Worm (Caenorhabditis elegans) whole organism, L3 larva: ENCODE results near the gene F43B10.1.

Experiments
- R02D3.7 ChIP-seq: fragments of 150-350 bp; optimal IDR thresholded peaks from 2 replicates; lab custom pipeline; 2014; ENCODE audit warnings: missing biosample characterization, missing genetic modification characterization
- ZK546.5 ChIP-seq: sonication (generic microtip); optimal IDR thresholded peaks from 2 replicates; lab custom pipeline; 2017; ENCODE audit warnings: missing biosample characterization, missing genetic modification characterization
- ama-1 ChIP-seq: fragments of 150-350 bp; optimal IDR thresholded peaks from 2 replicates; lab custom pipeline; 2018
- ceh-16 ChIP-seq: sonication (generic microtip); optimal IDR thresholded peaks from 2 replicates; lab custom pipeline; 2017; ENCODE audit warnings: missing biosample characterization, missing genetic modification characterization
- ceh-28 ChIP-seq: fragments of 150-350 bp; optimal IDR thresholded peaks from 2 replicates; lab custom pipeline; 2014; ENCODE audit warnings: missing biosample characterization, missing genetic modification reagents, missing genetic modification characterization
- ceh-82 ChIP-seq: fragments of 150-350 bp; optimal IDR thresholded peaks from 2 replicates; lab custom pipeline; 2014; ENCODE audit warnings: missing biosample characterization, missing genetic modification characterization
- ceh-9 ChIP-seq: sonication (generic microtip); optimal IDR thresholded peaks from 2 replicates; lab custom pipeline; 2018; ENCODE audit warnings: missing biosample characterization, missing genetic modification characterization
- daf-12 ChIP-seq: fragments of 150-350 bp; optimal IDR thresholded peaks from 2 replicates; lab custom pipeline; 2014; ENCODE audit warnings: missing biosample characterization, missing genetic modification reagents, missing genetic modification characterization
- egl-5 ChIP-seq: fragments of 150-350 bp; optimal IDR thresholded peaks from 2 replicates; lab custom pipeline; 2017; ENCODE audit warnings: missing biosample characterization, missing genetic modification reagents, missing genetic modification characterization, inconsistent platforms
- elt-1 ChIP-seq: fragments of 150-350 bp; optimal IDR thresholded peaks from 2 replicates; lab custom pipeline; 2014; ENCODE audit warnings: missing biosample characterization, missing genetic modification characterization
- elt-2 ChIP-seq: sonication (generic microtip); optimal IDR thresholded peaks from 2 replicates; lab custom pipeline; 2016; ENCODE audit warnings: missing genetic modification reagents, mild to moderate bottlenecking, missing genetic modification characterization, missing compliant biosample characterization
- elt-3 ChIP-seq, 3 experiments: fragments of 150-350 bp in 1 of 3; sonication (generic microtip) in 2 of 3; optimal IDR thresholded peaks; 2 replicates in 2 of 3; 4 replicates in 1 of 3; lab custom pipeline; 2014 to 2017; ENCODE audit warnings: missing biosample characterization in 3 of 3, missing genetic modification characterization in 3 of 3
- fkh-10 ChIP-seq: sonication (generic microtip); optimal IDR thresholded peaks from 2 replicates; lab custom pipeline; 2017; ENCODE audit warnings: missing biosample characterization, missing genetic modification reagents, missing genetic modification characterization
- fos-1 ChIP-seq: fragments of 150-350 bp; optimal IDR thresholded peaks from 2 replicates; lab custom pipeline; 2014; ENCODE audit warnings: missing biosample characterization, missing genetic modification characterization
- hmg-11 ChIP-seq: sonication (generic microtip); optimal IDR thresholded peaks from 2 replicates; lab custom pipeline; 2016; ENCODE audit warnings: missing genetic modification characterization, missing compliant biosample characterization
- jun-1 ChIP-seq: fragments of 150-350 bp; optimal IDR thresholded peaks from 2 replicates; lab custom pipeline; 2014; ENCODE audit warnings: missing biosample characterization, missing genetic modification reagents, missing genetic modification characterization
- lin-15B ChIP-seq: fragments of 150-350 bp; optimal IDR thresholded peaks from 2 replicates; lab custom pipeline; 2014; ENCODE audit warnings: missing biosample characterization, missing genetic modification characterization
- lin-39 ChIP-seq: fragments of 150-350 bp; optimal IDR thresholded peaks from 2 replicates; lab custom pipeline; 2018; ENCODE audit warnings: missing biosample characterization, missing genetic modification reagents, missing genetic modification characterization
- lsy-12 ChIP-seq: sonication (generic microtip); optimal IDR thresholded peaks from 2 replicates; lab custom pipeline; 2016; ENCODE audit warnings: mild to moderate bottlenecking, missing genetic modification characterization, missing compliant biosample characterization
- mml-1 ChIP-seq: fragments of 150-350 bp; sonication (generic microtip); optimal IDR thresholded peaks from 3 replicates; lab custom pipeline; 2014; ENCODE audit warnings: missing biosample characterization, missing genetic modification characterization
- nfya-1 ChIP-seq: sonication (generic microtip); optimal IDR thresholded peaks from 2 replicates; lab custom pipeline; 2017; ENCODE audit warnings: missing genetic modification characterization, mild to moderate bottlenecking, missing compliant biosample characterization, antibody characterized with exemption, moderate library complexity; ENCODE audit not compliant: insufficient read depth
- nhr-12 ChIP-seq: fragments of 150-350 bp; optimal IDR thresholded peaks from 2 replicates; lab custom pipeline; 2014; ENCODE audit warnings: missing biosample characterization, missing genetic modification characterization
- nhr-23 ChIP-seq: fragments of 150-350 bp; optimal IDR thresholded peaks from 2 replicates; lab custom pipeline; 2014; ENCODE audit warnings: missing biosample characterization, missing genetic modification reagents, missing genetic modification characterization
- nhr-237 ChIP-seq: fragments of 150-350 bp; optimal IDR thresholded peaks from 2 replicates; lab custom pipeline; 2014; ENCODE audit warnings: missing biosample characterization, missing genetic modification characterization
- nhr-28 ChIP-seq: fragments of 150-350 bp; optimal IDR thresholded peaks from 2 replicates; lab custom pipeline; 2014; ENCODE audit warnings: missing biosample characterization, missing genetic modification characterization
- nhr-43 ChIP-seq: sonication (generic microtip); optimal IDR thresholded peaks from 2 replicates; lab custom pipeline; 2016; ENCODE audit warnings: mild to moderate bottlenecking, missing genetic modification characterization, missing compliant biosample characterization; ENCODE audit not compliant: poor library complexity, severe bottlenecking
- nhr-67 ChIP-seq: fragments of 150-350 bp; optimal IDR thresholded peaks from 2 replicates; lab custom pipeline; 2014; ENCODE audit warnings: missing biosample characterization, missing genetic modification characterization
- nhr-76 ChIP-seq: fragments of 150-350 bp; sonication (generic microtip); optimal IDR thresholded peaks from 5 replicates; lab custom pipeline; 2014; ENCODE audit warnings: missing biosample characterization, missing genetic modification characterization
- nhr-77 ChIP-seq: fragments of 150-350 bp; optimal IDR thresholded peaks from 2 replicates; lab custom pipeline; 2014; ENCODE audit warnings: missing biosample characterization, missing genetic modification characterization
- pha-4 ChIP-seq: fragments of 150-350 bp; optimal IDR thresholded peaks from 2 replicates; lab custom pipeline; 2014; ENCODE audit warnings: missing biosample characterization, missing genetic modification reagents, missing genetic modification characterization
- pqm-1 ChIP-seq: fragments of 150-350 bp; optimal IDR thresholded peaks from 2 replicates; lab custom pipeline; 2017; ENCODE audit warnings: missing biosample characterization, missing genetic modification characterization, inconsistent platforms
- snpc-4 ChIP-seq: fragments of 150-350 bp; optimal IDR thresholded peaks from 2 replicates; lab custom pipeline; 2014; ENCODE audit warnings: missing biosample characterization, missing genetic modification characterization
- tbx-2 ChIP-seq: sonication (generic microtip); optimal IDR thresholded peaks from 2 replicates; lab custom pipeline; 2016; ENCODE audit warnings: mild to moderate bottlenecking, missing genetic modification characterization, missing compliant biosample characterization
- unc-39 ChIP-seq: sonication (generic microtip); optimal IDR thresholded peaks from 4 replicates; lab custom pipeline; 2017; ENCODE audit warnings: missing biosample characterization, missing genetic modification characterization
- unc-62 ChIP-seq: fragments of 150-350 bp; sonication (generic microtip); optimal IDR thresholded peaks from 4 replicates; lab custom pipeline; 2014; ENCODE audit warnings: missing biosample characterization, missing genetic modification reagents, missing genetic modification characterization
- zag-1 ChIP-seq: fragments of 150-350 bp; optimal IDR thresholded peaks from 2 replicates; lab custom pipeline; 2014; ENCODE audit warnings: missing biosample characterization, missing genetic modification characterization
- ztf-11 ChIP-seq: fragments of 150-350 bp; optimal IDR thresholded peaks from 2 replicates; lab custom pipeline; 2014; ENCODE audit warnings: missing biosample characterization, missing genetic modification characterization
- ztf-4 ChIP-seq: fragments of 150-350 bp; optimal IDR thresholded peaks from 2 replicates; lab custom pipeline; 2014; ENCODE audit warnings: missing biosample characterization, missing genetic modification characterization

The F43B10.1 gene

ce11 chrX:16662723-16663122 is at the start of gene F43B10.1:
TSS of gene F43B10.1 (minus strand) at chrX:16662823.
- TF ChIP-seq jun-1 (tag; lab: Kevin White, UChicago) (no peak), nhr-23 (no peak), nhr-12 (tag; lab: Kevin White, UChicago) (no peak), tbx-2 (tag; lab: Kevin White, UChicago) (no peak), ceh-82 (tag; lab: Kevin White, UChicago) (no peak), ztf-4 (tag; lab: Kevin White, UChicago) (no peak), pqm-1 (tag; lab: Kevin White, UChicago) (no peak), zag-1 (tag; lab: Kevin White, UChicago) (no peak), ZK546.5 (tag; lab: Kevin White, UChicago) (no peak), nhr-237 (tag; lab: Kevin White, UChicago) (no peak), nhr-77 (tag; lab: Kevin White, UChicago) (no peak), fos-1 (no peak), unc-39 (no peak)

ce11 chrX:16711381-16711780 is 48.8 kb upstream of the F43B10.1 start, which contains the start of gene lgc-53:
TSS of gene lgc-53 (plus strand) at chrX:16711681.
- TF ChIP-seq ztf-11 (tag; lab: Kevin White, UChicago): no peak
- no peak for TF ChIP-seq pha-4 (tag; lab: Kevin White, UChicago)
- no peak for TF ChIP-seq ceh-9 (tag; lab: Kevin White, UChicago)
- no peak for TF ChIP-seq pqm-1 (tag; lab: Kevin White, UChicago)
- no peak for TF ChIP-seq mml-1 (tag; lab: Kevin White, UChicago)
- no peak for TF ChIP-seq ceh-28 (tag; lab: Kevin White, UChicago)
- no peak for TF ChIP-seq ceh-16 (tag; lab: Kevin White, UChicago)
- no peak for TF ChIP-seq unc-62 (GFP tag; lab: Kevin White, UChicago)
- no peak for TF ChIP-seq fkh-10 (GFP tag; lab: Kevin White, UChicago)
- no peak for TF ChIP-seq elt-1
- no peak for TF ChIP-seq ZK546.5 (tag; lab: Kevin White, UChicago)

- TF ChIP-seq nhr-77 (tag; lab: Kevin White, UChicago) (no peak), ama-1 (lab: Kevin White, UChicago) (no peak), tbx-2 (tag; lab: Kevin White, UChicago) (no peak), snpc-4 (tag; lab: Kevin White, UChicago) (no peak), daf-12 (no peak), ceh-9 (tag; lab: Kevin White, UChicago) (no peak), lin-39 (tag; lab: Kevin White, UChicago) (no peak), nhr-23 (no peak), nhr-28 (tag; lab: Kevin White, UChicago) (no peak), R02D3.7 (tag; lab: Kevin White, UChicago) (no peak)
Measured at ce11 chrX:16705607-16706006, 43.0 kb upstream of the F43B10.1 start.

ce11 chrX:16704086-16704485 is 41.5 kb upstream of the F43B10.1 start:
- TF ChIP-seq R02D3.7 (tag; lab: Kevin White, UChicago) (no peak), hmg-11 (tag; lab: Kevin White, UChicago) (peak; percentile 73), unc-62 (GFP tag; lab: Kevin White, UChicago) (no peak), ama-1 (lab: Kevin White, UChicago) (no peak), ceh-28 (tag; lab: Kevin White, UChicago) (peak; percentile 9), nhr-43 (tag; lab: Kevin White, UChicago) (peak; percentile 32), nhr-76 (tag; lab: Kevin White, UChicago) (no peak), lin-15B (tag; lab: Kevin White, UChicago) (no peak), nhr-67 (no peak), pha-4 (tag; lab: Kevin White, UChicago) (peak; percentile 62), nfya-1 (peak; percentile 32), pqm-1 (tag; lab: Kevin White, UChicago) (no peak), elt-3 (tag; optimal IDR thresholded peaks at IDR 0.05; lab: Kevin White, UChicago) (no peak)

- TF ChIP-seq unc-39 (no peak), nhr-28 (tag; lab: Kevin White, UChicago) (no peak), elt-2 (no peak), nhr-23 (no peak), nhr-12 (tag; lab: Kevin White, UChicago) (no peak), unc-62 (GFP tag; lab: Kevin White, UChicago) (no peak), lsy-12 (tag; lab: Kevin White, UChicago) (no peak), egl-5 (tag; lab: Kevin White, UChicago) (no peak), zag-1 (tag; lab: Kevin White, UChicago) (no peak)
Measured at ce11 chrX:16702232-16702631, 39.6 kb upstream of the F43B10.1 start, which contains the start of gene F22H10.1. TSS of gene F22H10.1 (plus strand) at chrX:16702442.
